Fruit fly (Drosophila melanogaster) S2 (cell line): ENCODE data around the gene SP.

Experiments used
- CG8478 ChIP-seq: fragments of >200 bp; optimal IDR thresholded peaks from 2 replicates; lab custom pipeline; 2018
- CTCF ChIP-seq, 2 experiments: fragments of >200 bp; optimal IDR thresholded peaks; 2 replicates each; lab custom pipeline; 2018

dm6 chr3L:13266078-13266477 lies 35.4 kb upstream of the SP start:
- TF ChIP-seq CTCF (optimal IDR thresholded peaks at IDR 0.05; lab: Kevin White, UChicago) (no peak), CG8478 (no peak)
